Worm (Caenorhabditis elegans): ENCODE results near the gene F43G6.4.

F43G6.4 gene

DNA sequence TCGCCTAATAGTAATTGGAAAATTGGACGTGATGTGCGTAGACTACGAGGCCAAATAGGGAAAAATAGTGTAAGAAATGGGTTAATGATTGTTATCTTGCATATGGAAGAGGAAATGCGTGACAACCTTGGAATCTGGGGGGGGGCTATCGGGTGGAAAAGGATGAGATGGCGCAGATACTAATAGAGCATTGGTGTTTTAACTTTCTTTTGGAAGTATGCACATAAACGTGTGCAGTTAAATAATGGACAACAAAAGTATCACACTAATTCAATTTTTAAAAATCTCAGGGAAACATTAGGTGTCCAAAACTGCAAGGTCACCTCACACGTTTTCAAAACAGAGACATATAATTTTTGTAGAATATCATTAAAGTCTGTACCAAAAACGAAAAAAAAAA lies 29.3 kb downstream of the F43G6.4 start, which contains the start of gene Y6D1A.2:
Gene Y6D1A.2, minus strand, starts transcription at position 101 of the 400 bp plus-strand sequence.
- TF ChIP-seq nhr-85 (tag): peak; percentile 66
- peak; percentile 17 for TF ChIP-seq blmp-1 (tag; optimal IDR thresholded peaks at IDR 0.05)
- TF ChIP-seq nhr-19 (GFP tag; conservative IDR thresholded peaks at IDR 0.05): no peak
- no peak for TF ChIP-seq C16A3.4 (tag; optimal IDR thresholded peaks at IDR 0.05)
- no peak for TF ChIP-seq hpl-2 (GFP tag; optimal IDR thresholded peaks at IDR 0.05)

DNA sequence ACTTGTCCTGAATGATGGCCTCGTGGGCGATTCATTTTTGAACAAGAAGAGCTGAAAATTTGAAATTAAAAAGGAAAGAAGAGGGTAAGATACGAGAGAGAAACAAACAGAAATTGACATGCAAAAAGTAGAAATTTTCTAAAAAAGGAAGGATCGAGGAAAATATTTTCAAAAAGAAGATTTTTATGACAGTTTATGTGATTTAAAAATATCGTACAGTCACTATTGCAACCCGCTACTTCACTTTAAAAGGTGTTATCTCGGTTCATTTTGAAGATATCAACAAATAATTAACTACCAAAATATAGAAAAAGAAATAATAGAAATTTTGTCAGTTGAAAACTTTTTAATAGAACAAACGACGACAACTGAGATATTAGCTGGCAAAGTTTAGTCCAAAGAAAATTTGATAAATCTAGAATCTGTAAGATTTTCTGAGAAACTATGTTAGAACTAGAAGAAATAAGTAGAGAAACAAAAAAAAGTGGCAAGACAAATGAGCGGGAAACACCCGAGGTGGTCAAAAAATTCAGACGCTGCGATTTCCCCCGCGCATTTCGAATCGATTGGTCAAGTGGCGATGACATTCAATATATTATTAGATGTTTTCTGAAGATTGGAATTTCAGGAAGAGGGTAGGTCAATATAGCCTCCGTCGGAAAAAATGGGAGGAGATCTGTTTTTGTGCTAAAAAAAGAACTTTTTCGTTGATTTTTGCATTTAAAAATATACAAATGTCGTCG lies 33.2 kb downstream of the F43G6.4 start, which contains the start of gene Y6D1A.1:
Gene Y6D1A.1, minus strand, starts transcription at position 51 of the 743 bp plus-strand sequence.
- no peak for TF ChIP-seq efl-1 (optimal IDR thresholded peaks at IDR 0.05)
- peak in 1 of 2 experiments; percentile 45 for TF ChIP-seq efl-1 (GFP tag; optimal IDR thresholded peaks at IDR 0.05 in 1 of 2)
- no peak for TF ChIP-seq pax-3 (tag; optimal IDR thresholded peaks at IDR 0.05)

DNA sequence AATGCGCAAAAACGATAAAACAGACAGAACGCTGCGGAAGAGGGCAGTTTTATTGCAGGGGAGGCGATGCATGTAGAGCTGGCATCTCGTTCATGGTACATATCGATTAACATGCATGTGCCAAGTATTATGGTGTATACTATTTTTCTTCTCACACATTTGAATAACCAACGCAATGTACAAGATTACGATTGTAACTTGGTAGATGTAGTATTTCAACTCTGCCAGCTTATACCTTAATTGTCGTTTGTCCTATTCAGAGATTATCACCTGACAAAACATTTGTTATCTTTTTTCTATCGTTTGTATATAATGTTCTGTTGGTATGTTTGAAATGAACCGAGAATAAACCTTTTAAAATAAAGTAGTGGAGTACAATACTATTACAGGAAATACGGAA lies 39.4 kb downstream of the F43G6.4 start, which contains the start of gene pes-5:
Gene pes-5, minus strand, starts transcription at position 101 of the 400 bp plus-strand sequence.
- TF ChIP-seq grh-1 (GFP tag; IDR thresholded peaks at IDR 0.05): no peak

DNA sequence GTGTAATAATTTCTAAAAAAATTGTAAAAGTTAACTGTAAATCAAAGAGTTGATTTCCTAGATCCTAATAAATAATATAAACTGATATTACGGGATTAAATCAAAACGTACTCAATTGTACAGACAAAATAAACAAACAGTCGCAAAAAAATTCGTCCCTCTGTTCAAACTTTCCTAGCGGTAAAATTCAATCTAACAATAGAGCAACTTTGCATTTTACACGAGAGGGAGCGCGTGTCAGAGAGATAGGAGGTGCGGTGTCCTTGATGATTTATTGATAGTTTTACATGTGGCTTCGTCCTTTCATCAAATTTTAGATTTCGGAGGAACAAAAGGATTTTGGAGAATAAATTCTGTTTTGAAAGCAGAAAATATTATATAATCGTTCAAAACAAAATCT lies 40.0 kb downstream of the F43G6.4 start:
- TF ChIP-seq rnt-1 (tag; optimal IDR thresholded peaks at IDR 0.05) (peak; percentile 33), efl-1 (optimal IDR thresholded peaks at IDR 0.05) (peak; percentile 38 to 53), efl-1 (GFP tag; optimal IDR thresholded peaks at IDR 0.05 in 1 of 2) (peak; percentile 49 to 91), snpc-4 (tag; optimal IDR thresholded peaks at IDR 0.05) (no peak), jun-1 (tag; optimal IDR thresholded peaks at IDR 0.05) (no peak), lin-14 (GFP tag; optimal IDR thresholded peaks at IDR 0.05) (peak; percentile 67), lsy-2 (tag; optimal IDR thresholded peaks at IDR 0.05) (peak in 1 of 2 experiments; percentile 62), lin-15B (tag; optimal IDR thresholded peaks at IDR 0.05) (peak; percentile 4), nhr-71 (tag; optimal IDR thresholded peaks at IDR 0.05) (peak; percentile 35), mef-2 (tag; optimal IDR thresholded peaks at IDR 0.05) (no peak), irx-1 (tag; optimal IDR thresholded peaks at IDR 0.05) (no peak), dpl-1 (GFP tag; optimal IDR thresholded peaks at IDR 0.05) (peak in 2 of 3 experiments; percentile 42 to 67), mep-1 (tag; optimal IDR thresholded peaks at IDR 0.05) (peak; percentile 34), ceh-63 (GFP tag; optimal IDR thresholded peaks at IDR 0.05) (no peak), ceh-90 (tag; optimal IDR thresholded peaks at IDR 0.05) (no peak), aly-2 (tag; optimal IDR thresholded peaks at IDR 0.05) (no peak), nhr-20 (tag; optimal IDR thresholded peaks at IDR 0.05) (no peak), nhr-90 (tag; optimal IDR thresholded peaks at IDR 0.05; ENCODE audit: poor library complexity) (peak; percentile 5), lin-35 (GFP tag; optimal IDR thresholded peaks at IDR 0.05) (peak; percentile 27 to 84), C04F5.9 (tag; optimal IDR thresholded peaks at IDR 0.05) (no peak), nhr-11 (tag; optimal IDR thresholded peaks at IDR 0.05) (no peak), alr-1 (tag; optimal IDR thresholded peaks at IDR 0.05; ENCODE audit: borderline replicate concordance) (no peak), vab-15 (tag; optimal IDR thresholded peaks at IDR 0.05) (no peak), unc-86 (tag; optimal IDR thresholded peaks at IDR 0.05) (no peak), ces-1 (GFP tag; optimal IDR thresholded peaks at IDR 0.05) (no peak), pag-3 (tag; optimal IDR thresholded peaks at IDR 0.05; ENCODE audit: borderline replicate concordance, insufficient read depth) (no peak), blmp-1 (tag; optimal IDR thresholded peaks at IDR 0.05) (peak; percentile 64), Y116A8C.19 (tag; optimal IDR thresholded peaks at IDR 0.05; ENCODE audit: borderline replicate concordance) (no peak), nhr-85 (tag) (peak; percentile 45), ceh-8 (GFP tag; optimal IDR thresholded peaks at IDR 0.05) (no peak), unc-98 (GFP tag; IDR thresholded peaks at IDR 0.05) (no peak), mdl-1 (tag; optimal IDR thresholded peaks at IDR 0.05) (peak in 1 of 2 experiments; percentile 65), ets-5 (GFP tag; IDR thresholded peaks at IDR 0.05) (no peak), tlp-1 (tag; optimal IDR thresholded peaks at IDR 0.05) (no peak), nhr-47 (tag; optimal IDR thresholded peaks at IDR 0.05) (no peak), snu-23 (GFP tag; optimal IDR thresholded peaks at IDR 0.05) (peak; percentile 59), sup-37 (GFP tag; optimal IDR thresholded peaks at IDR 0.05) (no peak), efl-3 (GFP tag; optimal IDR thresholded peaks at IDR 0.05) (no peak), elt-3 (tag; optimal IDR thresholded peaks at IDR 0.05) (peak in 1 of 6 experiments; percentile 12)

All from whole organism, L1 larva.